Fruit fly (Drosophila melanogaster) whole organism, embryonic: ENCODE data around the gene CG33489.
A peak's percentile ranks its signal among the peaks of the same experiment; 100 is the strongest.

Experiments used
- ATbp ChIP-seq: fragments of 200-800 bp; sonication (Bioruptor generic); optimal IDR thresholded peaks from 2 replicates; lab custom pipeline; 2017; ENCODE audit warnings: missing biosample characterization, mild to moderate bottlenecking, missing genetic modification characterization, missing genetic modification reagents
- Asciz ChIP-seq: fragments of 200-800 bp; sonication (Bioruptor generic); optimal IDR thresholded peaks from 2 replicates; lab custom pipeline; 2017; ENCODE audit warnings: missing biosample characterization, mild to moderate bottlenecking, missing genetic modification characterization, missing genetic modification reagents
- CG10209 ChIP-seq: fragments of 200-800 bp; sonication (Bioruptor generic); optimal IDR thresholded peaks from 3 replicates; lab custom pipeline; 2017; ENCODE audit warnings: missing biosample characterization, mild to moderate bottlenecking, missing genetic modification characterization, missing genetic modification reagents
- CG10543 ChIP-seq: fragments of 200-800 bp; sonication (Bioruptor generic); optimal IDR thresholded peaks from 3 replicates; lab custom pipeline; 2017; ENCODE audit warnings: missing biosample characterization, mild to moderate bottlenecking, missing genetic modification characterization, moderate library complexity
- CG12744 ChIP-seq: fragments of 200-800 bp; sonication (Bioruptor generic); optimal IDR thresholded peaks from 2 replicates; lab custom pipeline; 2016; ENCODE audit warnings: missing biosample characterization, missing genetic modification characterization
- CG13424 ChIP-seq: fragments of 200-800 bp; sonication (Bioruptor generic); optimal IDR thresholded peaks from 2 replicates; lab custom pipeline; 2019; ENCODE audit warnings: missing biosample characterization, mild to moderate bottlenecking, missing genetic modification characterization, moderate library complexity
- CG13624 ChIP-seq: fragments of 200-800 bp; sonication (Bioruptor generic); optimal IDR thresholded peaks from 2 replicates; lab custom pipeline; 2016; ENCODE audit warnings: missing biosample characterization, missing genetic modification characterization
- CG15011 ChIP-seq: fragments of 200-800 bp; sonication (Bioruptor generic); optimal IDR thresholded peaks from 3 replicates; lab custom pipeline; 2018; ENCODE audit warnings: missing biosample characterization, mild to moderate bottlenecking, missing genetic modification characterization
- CG15514 ChIP-seq: fragments of 200-800 bp; sonication (Bioruptor generic); optimal IDR thresholded peaks from 3 replicates; lab custom pipeline; 2017; ENCODE audit warnings: missing biosample characterization, missing genetic modification characterization, mild to moderate bottlenecking, moderate library complexity, missing genetic modification reagents
- CG17359 ChIP-seq: fragments of 200-800 bp; sonication (Bioruptor generic); optimal IDR thresholded peaks from 3 replicates; lab custom pipeline; 2018; ENCODE audit warnings: missing biosample characterization, mild to moderate bottlenecking, missing genetic modification characterization, moderate library complexity
- CG17361 ChIP-seq: fragments of 200-800 bp; sonication (Bioruptor generic); IDR thresholded peaks from 3 replicates; pipeline ENCODE4 v1.3.6; 2022; ENCODE audit warnings: missing biosample characterization, missing genetic modification characterization
- CG17385 ChIP-seq: fragments of 200-800 bp; sonication (Bioruptor generic); optimal IDR thresholded peaks from 3 replicates; lab custom pipeline; 2018; ENCODE audit warnings: missing biosample characterization, mild to moderate bottlenecking, missing genetic modification characterization
- CG17568 ChIP-seq: fragments of 200-800 bp; sonication (Bioruptor generic); optimal IDR thresholded peaks from 2 replicates; lab custom pipeline; 2018; ENCODE audit warnings: missing biosample characterization, mild to moderate bottlenecking, missing genetic modification characterization, moderate library complexity
- CG18599 ChIP-seq: fragments of 200-800 bp; sonication (Bioruptor generic); optimal IDR thresholded peaks from 3 replicates; lab custom pipeline; 2017; ENCODE audit warnings: missing biosample characterization, missing genetic modification characterization, mild to moderate bottlenecking, moderate library complexity, missing genetic modification reagents
- CG18619 ChIP-seq: fragments of 200-800 bp; sonication (Bioruptor generic); optimal IDR thresholded peaks from 3 replicates; lab custom pipeline; 2017; ENCODE audit warnings: missing biosample characterization, mild to moderate bottlenecking, missing genetic modification characterization
- CG2129 ChIP-seq: fragments of 200-800 bp; sonication (Bioruptor generic); IDR thresholded peaks from 2 replicates; pipeline ENCODE4 v1.3.6; 2022; ENCODE audit warnings: missing biosample characterization, missing genetic modification characterization; ENCODE audit not compliant: partially characterized antibody
- CG31365 ChIP-seq: fragments of 200-800 bp; sonication (Bioruptor generic); optimal IDR thresholded peaks from 2 replicates; lab custom pipeline; 2018; ENCODE audit warnings: missing biosample characterization, mild to moderate bottlenecking, missing genetic modification characterization
- CG6765 ChIP-seq: fragments of 200-800 bp; sonication (Bioruptor generic); optimal IDR thresholded peaks from 3 replicates; lab custom pipeline; 2017; ENCODE audit warnings: missing biosample characterization, mild to moderate bottlenecking, missing genetic modification characterization
- CG7556 ChIP-seq: fragments of 200-800 bp; sonication (Bioruptor generic); optimal IDR thresholded peaks from 2 replicates; lab custom pipeline; 2017; ENCODE audit warnings: missing biosample characterization, mild to moderate bottlenecking, missing genetic modification characterization
- CG7839 ChIP-seq: fragments of 200-800 bp; sonication (Bioruptor generic); optimal IDR thresholded peaks from 3 replicates; lab custom pipeline; 2018; ENCODE audit warnings: missing biosample characterization, mild to moderate bottlenecking, missing genetic modification characterization, moderate library complexity
- CG7987 ChIP-seq: fragments of 200-800 bp; sonication (Bioruptor generic); optimal IDR thresholded peaks from 2 replicates; lab custom pipeline; 2018; ENCODE audit warnings: missing biosample characterization, mild to moderate bottlenecking, missing genetic modification characterization, moderate library complexity
- CG8290 ChIP-seq, 3 experiments: fragments of 200-800 bp; sonication (Bioruptor generic); optimal IDR thresholded peaks; 2 replicates each; lab custom pipeline; 2016 to 2019; ENCODE audit warnings: missing biosample characterization in 3 of 3, missing genetic modification characterization in 3 of 3, mild to moderate bottlenecking in 2 of 3, moderate library complexity in 1 of 3
- CG8924 ChIP-seq: fragments of 200-800 bp; optimal IDR thresholded peaks from 3 replicates; lab custom pipeline; 2019; ENCODE audit warnings: missing biosample characterization, mild to moderate bottlenecking, missing genetic modification characterization, moderate library complexity
- D19A ChIP-seq: fragments of 200-800 bp; optimal IDR thresholded peaks from 3 replicates; lab custom pipeline; 2019; ENCODE audit warnings: missing biosample characterization, mild to moderate bottlenecking, missing genetic modification characterization, moderate library complexity
- Eip74EF ChIP-seq, 2 experiments: fragments of 200-800 bp in 1 of 2; fragments of >200 bp in 1 of 2; sonication (Bioruptor generic) in 1 of 2; optimal IDR thresholded peaks; 2 replicates each; lab custom pipeline; 2017 to 2019; ENCODE audit warnings: missing biosample characterization in 2 of 2, missing genetic modification characterization in 2 of 2, mild to moderate bottlenecking in 1 of 2, moderate library complexity in 1 of 2
- HmgZ ChIP-seq: fragments of 200-800 bp; sonication (Bioruptor generic); optimal IDR thresholded peaks from 2 replicates; lab custom pipeline; 2018; ENCODE audit warnings: missing biosample characterization, mild to moderate bottlenecking, missing genetic modification characterization
- Hmr ChIP-seq: fragments of 200-800 bp; sonication (Bioruptor generic); optimal IDR thresholded peaks from 3 replicates; lab custom pipeline; 2017; ENCODE audit warnings: mild to moderate bottlenecking, missing biosample characterization, missing genetic modification reagents, missing genetic modification characterization
- Med ChIP-seq: fragments of 200-800 bp; sonication (Bioruptor generic); peaks from one replicate; lab custom pipeline; 2016; ENCODE audit warnings: missing biosample characterization, missing genetic modification characterization, mild to moderate bottlenecking, inconsistent platforms, moderate library complexity
- Mrtf ChIP-seq: fragments of 200-800 bp; sonication (Bioruptor generic); IDR thresholded peaks from 3 replicates; pipeline ENCODE4 v1.3.6; 2022; ENCODE audit warnings: missing biosample characterization, missing genetic modification characterization
- Sox100B ChIP-seq: fragments of 200-800 bp; sonication (Bioruptor generic); optimal IDR thresholded peaks from 3 replicates; lab custom pipeline; 2018; ENCODE audit warnings: missing biosample characterization, mild to moderate bottlenecking, missing genetic modification characterization
- Vsx1 ChIP-seq: fragments of 200-800 bp; sonication (Bioruptor generic); optimal IDR thresholded peaks from 2 replicates; lab custom pipeline; 2017; ENCODE audit warnings: missing biosample characterization, mild to moderate bottlenecking, missing genetic modification characterization, missing genetic modification reagents
- bowl ChIP-seq: fragments of 200-800 bp; sonication (Bioruptor generic); IDR thresholded peaks from 2 replicates; pipeline ENCODE4 v1.3.6; 2022; ENCODE audit warnings: missing biosample characterization, missing genetic modification characterization
- chm ChIP-seq: fragments of 200-800 bp; sonication (Bioruptor generic); IDR thresholded peaks from 2 replicates; pipeline ENCODE4 v1.3.6; 2022; ENCODE audit warnings: missing biosample characterization, missing genetic modification characterization
- cwo ChIP-seq: fragments of 200-800 bp; sonication (Bioruptor generic); optimal IDR thresholded peaks from 3 replicates; lab custom pipeline; 2017; ENCODE audit warnings: missing biosample characterization, missing genetic modification characterization, mild to moderate bottlenecking, moderate library complexity, missing genetic modification reagents
- gcm ChIP-seq: fragments of 200-800 bp; sonication (Bioruptor generic); optimal IDR thresholded peaks from 2 replicates; lab custom pipeline; 2019; ENCODE audit warnings: missing biosample characterization, mild to moderate bottlenecking, missing genetic modification characterization, moderate library complexity
- hbn ChIP-seq: fragments of 200-800 bp; sonication (Bioruptor generic); IDR thresholded peaks from 2 replicates; pipeline ENCODE4 v1.3.6; 2022; ENCODE audit warnings: missing biosample characterization, missing genetic modification characterization; ENCODE audit not compliant: partially characterized antibody
- kah ChIP-seq: fragments of 200-800 bp; sonication (Bioruptor generic); optimal IDR thresholded peaks from 2 replicates; lab custom pipeline; 2018; ENCODE audit warnings: missing biosample characterization, mild to moderate bottlenecking, missing genetic modification characterization
- mirr ChIP-seq: fragments of 200-800 bp; sonication (Bioruptor generic); optimal IDR thresholded peaks from 3 replicates; lab custom pipeline; 2018; ENCODE audit warnings: missing biosample characterization, mild to moderate bottlenecking, missing genetic modification characterization
- nau ChIP-seq: fragments of 200-800 bp; sonication (Bioruptor generic); optimal IDR thresholded peaks from 3 replicates; lab custom pipeline; 2017; ENCODE audit warnings: missing biosample characterization, mild to moderate bottlenecking, missing genetic modification characterization, missing genetic modification reagents
- pan ChIP-seq, 4 experiments: fragments of >200 bp in 3 of 4; fragments of 200-800 bp in 1 of 4; sonication (Bioruptor generic) in 1 of 4; optimal IDR thresholded peaks in 3 of 4; IDR thresholded peaks in 1 of 4; 2 replicates each; pipeline versions ENCODE4 v1.3.6 to Lab custom; 2017 to 2022; ENCODE audit warnings: missing biosample characterization in 2 of 4, missing genetic modification characterization in 2 of 4, mixed read lengths in 1 of 4
- pum ChIP-seq: fragments of 200-800 bp; sonication (Bioruptor generic); optimal IDR thresholded peaks from 2 replicates; lab custom pipeline; 2016; ENCODE audit warnings: missing biosample characterization, missing genetic modification characterization
- run ChIP-seq: fragments of 200-800 bp; sonication (Bioruptor generic); optimal IDR thresholded peaks from 3 replicates; lab custom pipeline; 2018; ENCODE audit warnings: missing biosample characterization, mild to moderate bottlenecking, missing genetic modification characterization
- scrt ChIP-seq: fragments of 200-800 bp; sonication (Bioruptor generic); optimal IDR thresholded peaks from 2 replicates; lab custom pipeline; 2018; ENCODE audit warnings: missing biosample characterization, mild to moderate bottlenecking, missing genetic modification characterization, moderate library complexity
- sens ChIP-seq: fragments of 200-800 bp; sonication (Bioruptor generic); peaks from one replicate; lab custom pipeline; 2016; ENCODE audit warnings: missing biosample characterization, missing genetic modification characterization
- sug ChIP-seq: fragments of 200-800 bp; optimal IDR thresholded peaks from 2 replicates; lab custom pipeline; 2019; ENCODE audit warnings: missing biosample characterization, mild to moderate bottlenecking, missing genetic modification characterization, moderate library complexity
- tin ChIP-seq: fragments of 200-800 bp; sonication (Bioruptor generic); optimal IDR thresholded peaks from 3 replicates; lab custom pipeline; 2016; ENCODE audit warnings: missing biosample characterization, missing genetic modification characterization
- zfh1 ChIP-seq: fragments of 200-800 bp; sonication (Bioruptor generic); IDR thresholded peaks from 3 replicates; pipeline ENCODE4 v1.3.6; 2022; ENCODE audit warnings: missing biosample characterization, missing genetic modification characterization

CG33489 gene

DNA sequence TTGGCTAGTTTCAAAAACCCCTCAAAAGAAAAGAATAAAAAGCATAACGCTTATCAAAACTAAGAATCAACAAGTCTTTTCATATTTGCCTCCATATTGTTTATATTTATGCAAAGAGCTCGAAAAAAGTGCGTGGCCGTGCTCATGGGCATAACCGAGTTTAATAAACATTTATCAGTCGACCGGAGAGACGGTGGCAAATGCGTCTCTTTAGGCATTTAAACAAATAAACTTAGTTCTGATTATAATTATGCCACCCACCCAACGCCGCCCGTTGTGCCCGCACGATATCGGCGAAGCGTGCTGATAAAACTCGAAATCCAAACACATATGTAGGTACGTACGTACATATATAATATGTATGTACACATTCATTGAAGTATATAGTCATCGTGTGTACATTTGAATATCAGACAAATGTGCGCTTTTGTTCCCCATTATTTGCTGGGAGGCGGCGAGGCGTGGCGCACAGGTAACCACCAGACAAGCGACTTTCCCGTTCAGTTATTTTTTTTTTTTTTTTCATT, 48.4 kb downstream of the CG33489 start (continued):
- TF ChIP-seq run (tag; lab: Kevin White, UChicago) = no peak
- TF ChIP-seq CG7839 (tag; lab: Kevin White, UChicago) = no peak
- peak; percentile 25 for TF ChIP-seq CG15011 (GFP tag; lab: Kevin White, UChicago)
- TF ChIP-seq CG13424 (tag; lab: Kevin White, UChicago) = peak; percentile 14
- peak; percentile 94 for TF ChIP-seq mirr (GFP tag; lab: Kevin White, UChicago)
- peak; percentile 28 for TF ChIP-seq Hmr (GFP tag; lab: Kevin White, UChicago)
- peak; percentile 7 for TF ChIP-seq Sox100B
- TF ChIP-seq CG18619 = peak; percentile 3
- peak; percentile 21; the same call in 1 of the 2 replicates for TF ChIP-seq chm (GFP tag; lab: Robert Waterston, UW)
- peak; percentile 23 for TF ChIP-seq nau (GFP tag; lab: Kevin White, UChicago)
- TF ChIP-seq CG8924 (tag; lab: Kevin White, UChicago) = peak; percentile 38
- TF ChIP-seq D19A = no peak
- TF ChIP-seq CG18599 = peak; percentile 69
- TF ChIP-seq CG7556 (GFP tag; lab: Kevin White, UChicago) = peak; percentile 5
- peak; percentile 65 for TF ChIP-seq CG10543 (GFP tag; lab: Kevin White, UChicago)
- no peak for TF ChIP-seq hbn (GFP tag; lab: Robert Waterston, UW)
- 0 out of 3 replicates have a peak, but pooled peaks have one; percentile 4 for TF ChIP-seq zfh1 (GFP tag; lab: Robert Waterston, UW)
- TF ChIP-seq CG17361 (GFP tag; lab: Robert Waterston, UW) = no peak
- peak; percentile 1 for TF ChIP-seq CG17568
- no peak for TF ChIP-seq tin (GFP tag; lab: Kevin White, UChicago)
- peak; percentile 44 for TF ChIP-seq CG17385 (GFP tag; lab: Kevin White, UChicago)
- peak; percentile 61 for TF ChIP-seq ATbp
- no peak for TF ChIP-seq pan (optimal IDR thresholded peaks at IDR 0.05; lab: Kevin White, UChicago)
- peak in 1 of 2 experiments; percentile 37 for TF ChIP-seq pan (GFP tag; optimal IDR thresholded peaks at IDR 0.05 in 1 of 2, IDR thresholded peaks at IDR 0.05 in 1 of 2)
- TF ChIP-seq kah (GFP tag; lab: Kevin White, UChicago) = peak; percentile 12
- peak; percentile 6 for TF ChIP-seq CG31365 (tag; lab: Kevin White, UChicago)
- peak; percentile 15 for TF ChIP-seq CG13624 (GFP tag; lab: Kevin White, UChicago)
- peak; percentile 73 for TF ChIP-seq CG7987 (GFP tag; lab: Kevin White, UChicago)
- no peak for TF ChIP-seq Mrtf (GFP tag; lab: Robert Waterston, UW)
- TF ChIP-seq CG17359 (tag; lab: Kevin White, UChicago) = peak; percentile 13
- TF ChIP-seq HmgZ (tag; lab: Kevin White, UChicago) = peak; percentile 16
- peak; percentile 25 for TF ChIP-seq scrt (GFP tag; lab: Kevin White, UChicago)
- peak; percentile 61 for TF ChIP-seq sug (tag; lab: Kevin White, UChicago)
- peak; percentile 82 for TF ChIP-seq sens (GFP tag; lab: Kevin White, UChicago)
- TF ChIP-seq CG6765 (GFP tag; lab: Kevin White, UChicago) = peak; percentile 51
- TF ChIP-seq Med (GFP tag; lab: Kevin White, UChicago) = peak; percentile 32
- TF ChIP-seq gcm (GFP tag; lab: Kevin White, UChicago) = peak; percentile 51
- TF ChIP-seq CG2129 (GFP tag; lab: Robert Waterston, UW) = no peak
- peak; percentile 34 for TF ChIP-seq CG15514
- peak; percentile 83 for TF ChIP-seq cwo
- no peak for TF ChIP-seq CG8290 (GFP tag; optimal IDR thresholded peaks at IDR 0.05; lab: Kevin White, UChicago)
- TF ChIP-seq CG8290 (tag; optimal IDR thresholded peaks at IDR 0.05; lab: Kevin White, UChicago) = peak in 1 of 2 experiments; percentile 21
- peak; percentile 1 for TF ChIP-seq CG12744 (GFP tag; lab: Kevin White, UChicago)
- TF ChIP-seq pum (GFP tag; lab: Kevin White, UChicago) = no peak
- TF ChIP-seq Eip74EF (GFP tag; optimal IDR thresholded peaks at IDR 0.05; lab: Kevin White, UChicago) = peak in 1 of 2 experiments; percentile 29
- TF ChIP-seq Vsx1 (GFP tag; lab: Kevin White, UChicago) = peak; percentile 20
- 0 out of 2 replicates have a peak, but pooled peaks have one; percentile 11 for TF ChIP-seq bowl (GFP tag; lab: Robert Waterston, UW)
- TF ChIP-seq Asciz (GFP tag; lab: Kevin White, UChicago) = peak; percentile 51
- TF ChIP-seq CG10209 (GFP tag; lab: Kevin White, UChicago) = peak; percentile 37
